Worm (Caenorhabditis elegans) whole organism, mixed stage, embryonic: ENCODE data around the gene T04A8.8.

Experiments used
- M03D4.4 ChIP-seq: sonication (generic microtip); optimal IDR thresholded peaks from 2 replicates; lab custom pipeline; 2017; ENCODE audit warnings: mild to moderate bottlenecking, missing genetic modification characterization, missing compliant biosample characterization
- ceh-39 ChIP-seq: fragments of 150-350 bp; optimal IDR thresholded peaks from 2 replicates; lab custom pipeline; 2014; ENCODE audit warnings: missing biosample characterization, missing genetic modification characterization
- ceh-43 ChIP-seq: fragments of 200-800 bp; sonication (Bioruptor generic); optimal IDR thresholded peaks from 2 replicates; lab custom pipeline; 2018; ENCODE audit warnings: mild to moderate bottlenecking, missing genetic modification characterization, moderate library complexity, missing compliant biosample characterization
- ceh-83 ChIP-seq: fragments of 200-800 bp; sonication (Bioruptor generic); optimal IDR thresholded peaks from 2 replicates; lab custom pipeline; 2018; ENCODE audit warnings: mild to moderate bottlenecking, missing genetic modification characterization, missing compliant biosample characterization
- ces-1 ChIP-seq: fragments of 150-350 bp; optimal IDR thresholded peaks from 2 replicates; lab custom pipeline; 2014; ENCODE audit warnings: missing biosample characterization, missing genetic modification reagents, missing genetic modification characterization
- cnd-1 ChIP-seq: fragments of 200-800 bp; sonication (Bioruptor generic); optimal IDR thresholded peaks from 2 replicates; lab custom pipeline; 2018; ENCODE audit warnings: mild to moderate bottlenecking, missing genetic modification characterization, missing compliant biosample characterization
- drap-1 ChIP-seq: fragments of 200-800 bp; sonication (Bioruptor generic); optimal IDR thresholded peaks from 3 replicates; lab custom pipeline; 2018; ENCODE audit warnings: mild to moderate bottlenecking, missing genetic modification characterization, missing compliant biosample characterization
- elt-1 ChIP-seq: sonication (generic microtip); optimal IDR thresholded peaks from 2 replicates; lab custom pipeline; 2017; ENCODE audit warnings: missing genetic modification characterization, mild to moderate bottlenecking, missing compliant biosample characterization, antibody characterized with exemption, moderate library complexity, borderline replicate concordance; ENCODE audit not compliant: insufficient read depth
- elt-3 ChIP-seq: fragments of 150-350 bp; optimal IDR thresholded peaks from 2 replicates; lab custom pipeline; 2014; ENCODE audit warnings: missing biosample characterization, missing genetic modification characterization
- flh-1 ChIP-seq: fragments of 200-800 bp; sonication (Bioruptor generic); optimal IDR thresholded peaks from 2 replicates; lab custom pipeline; 2018; ENCODE audit warnings: mild to moderate bottlenecking, missing genetic modification characterization, moderate library complexity, missing compliant biosample characterization
- ham-2 ChIP-seq: fragments of 200-800 bp; sonication (Bioruptor generic); optimal IDR thresholded peaks from 2 replicates; lab custom pipeline; 2018; ENCODE audit warnings: mild to moderate bottlenecking, missing genetic modification characterization, missing compliant biosample characterization
- hlh-1 ChIP-seq: fragments of 150-350 bp; optimal IDR thresholded peaks from 2 replicates; lab custom pipeline; 2014; ENCODE audit warnings: missing biosample characterization, missing genetic modification reagents, missing genetic modification characterization
- lin-13 ChIP-seq: fragments of 150-350 bp; optimal IDR thresholded peaks from 2 replicates; lab custom pipeline; 2014; ENCODE audit warnings: missing biosample characterization, missing genetic modification characterization
- lsy-2 ChIP-seq: fragments of 150-350 bp; optimal IDR thresholded peaks from 2 replicates; lab custom pipeline; 2014; ENCODE audit warnings: missing biosample characterization, missing genetic modification characterization
- mab-5 ChIP-seq: fragments of 150-350 bp; optimal IDR thresholded peaks from 2 replicates; lab custom pipeline; 2014; ENCODE audit warnings: missing biosample characterization, missing genetic modification characterization
- mep-1 ChIP-seq: fragments of 150-350 bp; optimal IDR thresholded peaks from 2 replicates; lab custom pipeline; 2017; ENCODE audit warnings: missing biosample characterization, missing genetic modification reagents, missing genetic modification characterization, inconsistent platforms
- mls-2 ChIP-seq: sonication (generic microtip); optimal IDR thresholded peaks from 2 replicates; lab custom pipeline; 2016; ENCODE audit warnings: mild to moderate bottlenecking, missing genetic modification characterization, moderate library complexity, missing compliant biosample characterization
- nhr-12 ChIP-seq: fragments of 150-350 bp; optimal IDR thresholded peaks from 2 replicates; lab custom pipeline; 2014; ENCODE audit warnings: missing biosample characterization, missing genetic modification characterization
- nhr-2 ChIP-seq: fragments of 150-350 bp; optimal IDR thresholded peaks from 2 replicates; lab custom pipeline; 2014; ENCODE audit warnings: missing biosample characterization, missing genetic modification characterization
- nhr-237 ChIP-seq: fragments of 150-350 bp; optimal IDR thresholded peaks from 2 replicates; lab custom pipeline; 2014; ENCODE audit warnings: missing biosample characterization, missing genetic modification characterization
- nhr-76 ChIP-seq: sonication (generic microtip); optimal IDR thresholded peaks from 2 replicates; lab custom pipeline; 2017; ENCODE audit warnings: missing biosample characterization, missing genetic modification characterization
- pha-4 ChIP-seq: fragments of 150-350 bp; optimal IDR thresholded peaks from 2 replicates; lab custom pipeline; 2018; ENCODE audit warnings: missing biosample characterization, missing genetic modification reagents, missing genetic modification characterization
- sem-2 ChIP-seq: fragments of 200-800 bp; sonication (Bioruptor generic); optimal IDR thresholded peaks from 2 replicates; lab custom pipeline; 2018; ENCODE audit warnings: mild to moderate bottlenecking, missing genetic modification characterization, missing compliant biosample characterization
- snpc-4 ChIP-seq: fragments of 150-350 bp; optimal IDR thresholded peaks from 2 replicates; lab custom pipeline; 2014; ENCODE audit warnings: missing biosample characterization, missing genetic modification characterization
- sptf-1 ChIP-seq: sonication (generic microtip); optimal IDR thresholded peaks from 2 replicates; lab custom pipeline; 2017; ENCODE audit warnings: mild to moderate bottlenecking, missing genetic modification characterization, moderate library complexity, missing compliant biosample characterization
- tbx-8 ChIP-seq: fragments of 200-800 bp; sonication (Bioruptor generic); optimal IDR thresholded peaks from 2 replicates; lab custom pipeline; 2018; ENCODE audit warnings: mild to moderate bottlenecking, missing genetic modification characterization, moderate library complexity, missing compliant biosample characterization
- unc-120 ChIP-seq: sonication (generic microtip); optimal IDR thresholded peaks from 2 replicates; lab custom pipeline; 2017; ENCODE audit warnings: missing genetic modification characterization, missing compliant biosample characterization; ENCODE audit not compliant: poor library complexity, severe bottlenecking
- unc-39 ChIP-seq: fragments of 150-350 bp; optimal IDR thresholded peaks from 2 replicates; lab custom pipeline; 2014; ENCODE audit warnings: missing biosample characterization, missing genetic modification characterization
- unc-62 ChIP-seq: fragments of 150-350 bp; optimal IDR thresholded peaks from 2 replicates; lab custom pipeline; 2014; ENCODE audit warnings: missing biosample characterization, missing genetic modification reagents, missing genetic modification characterization
- zip-8 ChIP-seq: fragments of 150-350 bp; optimal IDR thresholded peaks from 2 replicates; lab custom pipeline; 2014; ENCODE audit warnings: missing biosample characterization, missing genetic modification characterization
- ztf-11 ChIP-seq: fragments of 150-350 bp; optimal IDR thresholded peaks from 2 replicates; lab custom pipeline; 2014; ENCODE audit warnings: missing biosample characterization, missing genetic modification characterization

The T04A8.8 gene

ce11 chrIII:4734056-4734455 is 40.3 kb downstream of the T04A8.8 start, which contains the start of gene F17C8.9:
Gene F17C8.9, plus strand, starts transcription at chrIII:4734356.
- no peak for TF ChIP-seq mab-5 (tag; lab: Kevin White, UChicago)
- no peak for TF ChIP-seq sptf-1 (tag; lab: Kevin White, UChicago)
- TF ChIP-seq drap-1 (GFP tag; lab: Kevin White, UChicago) = no peak
- TF ChIP-seq lin-13 = no peak
- no peak for TF ChIP-seq mls-2 (tag; lab: Kevin White, UChicago)
- TF ChIP-seq ceh-43 (GFP tag; lab: Kevin White, UChicago) = no peak
- no peak for TF ChIP-seq flh-1 (GFP tag; lab: Kevin White, UChicago)
- no peak for TF ChIP-seq zip-8 (tag; lab: Kevin White, UChicago)
- no peak for TF ChIP-seq snpc-4
- TF ChIP-seq tbx-8 (GFP tag; lab: Kevin White, UChicago) = no peak

ce11 chrIII:4735443-4735842 is 41.6 kb downstream of the T04A8.8 start, which contains the start of gene F17C8.7:
Gene F17C8.7, plus strand, starts transcription at chrIII:4735743.
- TF ChIP-seq nhr-237 (tag; lab: Kevin White, UChicago) (no peak), hlh-1 (no peak), sptf-1 (tag; lab: Kevin White, UChicago) (no peak), M03D4.4 (tag; lab: Kevin White, UChicago) (no peak), unc-62 (GFP tag; lab: Kevin White, UChicago) (no peak), mep-1 (tag; lab: Kevin White, UChicago) (no peak), flh-1 (GFP tag; lab: Kevin White, UChicago) (no peak), mls-2 (tag; lab: Kevin White, UChicago) (no peak), pha-4 (no peak), elt-1 (tag; lab: Kevin White, UChicago) (no peak), ceh-83 (GFP tag; lab: Kevin White, UChicago) (no peak), ceh-39 (tag; lab: Kevin White, UChicago) (no peak), nhr-12 (tag; lab: Kevin White, UChicago) (no peak), elt-3 (tag; lab: Kevin White, UChicago) (no peak), ham-2 (GFP tag; lab: Kevin White, UChicago) (no peak), ztf-11 (no peak), lsy-2 (tag; lab: Kevin White, UChicago) (no peak), cnd-1 (no peak), sem-2 (GFP tag; lab: Kevin White, UChicago) (no peak), lin-13 (no peak)

- TF ChIP-seq mep-1 (tag; lab: Kevin White, UChicago) (no peak), elt-1 (tag; lab: Kevin White, UChicago) (no peak), mab-5 (tag; lab: Kevin White, UChicago) (no peak), ces-1 (no peak)
- TF ChIP-seq, all 35 proteins: peak for 0
These were observed 46.2 kb downstream of the T04A8.8 start, which contains the start of gene ras-2 for ce11 chrIII:4739975-4740374. Gene ras-2, minus strand, starts transcription at chrIII:4740075.

ce11 chrIII:4740820-4741219 is 47.0 kb downstream of the T04A8.8 start:
- TF ChIP-seq snpc-4 (no peak), unc-62 (GFP tag; lab: Kevin White, UChicago) (no peak), nhr-2 (tag; lab: Kevin White, UChicago) (no peak), nhr-12 (tag; lab: Kevin White, UChicago) (no peak), sptf-1 (tag; lab: Kevin White, UChicago) (no peak), ceh-39 (tag; lab: Kevin White, UChicago) (no peak), ham-2 (GFP tag; lab: Kevin White, UChicago) (no peak), sem-2 (GFP tag; lab: Kevin White, UChicago) (no peak), mep-1 (tag; lab: Kevin White, UChicago) (no peak), flh-1 (GFP tag; lab: Kevin White, UChicago) (no peak), ztf-11 (no peak), unc-120 (tag; lab: Kevin White, UChicago) (no peak), elt-3 (tag; lab: Kevin White, UChicago) (no peak), M03D4.4 (tag; lab: Kevin White, UChicago) (no peak), mls-2 (tag; lab: Kevin White, UChicago) (no peak), nhr-237 (tag; lab: Kevin White, UChicago) (no peak), unc-39 (tag; lab: Kevin White, UChicago) (no peak), nhr-76 (tag; lab: Kevin White, UChicago) (no peak), hlh-1 (no peak)
